Fruit fly (Drosophila melanogaster): ENCODE measurements around the gene CG32148.

Gene CG32148

DNA sequence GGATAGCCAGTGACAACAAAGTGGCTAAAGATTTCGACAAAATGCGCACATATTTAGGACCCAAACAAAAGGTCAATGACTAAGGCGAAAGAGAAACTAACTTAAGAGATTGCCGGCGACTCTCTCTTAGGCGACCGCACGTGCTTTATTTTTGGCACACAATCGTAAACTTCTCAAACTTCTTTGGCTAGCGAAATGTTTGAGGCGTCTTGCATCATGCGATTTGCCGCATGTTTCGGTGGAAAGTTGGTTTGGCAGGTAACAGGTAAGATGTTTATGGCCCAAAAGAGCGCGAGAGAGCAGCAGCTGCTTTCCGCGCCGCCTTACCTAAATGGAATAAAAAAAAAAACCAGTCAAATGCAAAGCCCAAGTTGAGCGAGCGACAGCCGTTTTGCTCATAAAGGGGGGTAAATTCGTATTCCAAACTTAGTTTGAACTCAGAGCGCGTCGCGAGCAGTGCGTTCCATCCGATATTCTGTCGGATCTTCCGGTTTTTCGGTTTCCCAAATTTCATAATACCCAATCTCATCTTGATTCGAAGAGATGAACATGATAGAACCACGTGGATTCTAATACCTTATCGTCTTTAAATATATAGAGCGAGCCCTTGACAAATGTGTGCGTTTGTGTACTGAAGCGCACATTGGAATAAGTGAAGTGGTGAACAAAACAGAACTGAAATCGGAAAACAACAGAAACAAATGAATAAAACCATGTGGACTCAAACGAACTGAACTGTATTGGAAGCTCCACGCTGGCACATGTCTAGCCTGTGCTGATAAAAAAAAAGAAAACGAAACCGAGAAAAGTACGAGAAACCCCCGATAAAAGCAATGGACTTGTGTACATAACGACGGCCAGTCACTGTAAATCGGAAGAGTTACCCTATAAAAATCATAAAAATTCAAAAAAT is 36.1 kb upstream of the CG32148 start:
- no peak for TF ChIP-seq Dll (optimal IDR thresholded peaks at IDR 0.05)
- peak in 1 of 2 experiments; percentile 55 for TF ChIP-seq EcR (GFP tag; optimal IDR thresholded peaks at IDR 0.05)

dm6 chr3L:14988231-14988630 is 35.1 kb upstream of the CG32148 start:
- TF ChIP-seq pan (optimal IDR thresholded peaks at IDR 0.05) (no peak), usp (GFP tag; optimal IDR thresholded peaks at IDR 0.05) (no peak), Dll (optimal IDR thresholded peaks at IDR 0.05) (no peak), CG8478 (optimal IDR thresholded peaks at IDR 0.05) (no peak), EcR (GFP tag; optimal IDR thresholded peaks at IDR 0.05) (no peak), psq (optimal IDR thresholded peaks at IDR 0.05) (no peak)

dm6 chr3L:14989879-14990278 is 33.4 kb upstream of the CG32148 start:
- TF ChIP-seq psq (optimal IDR thresholded peaks at IDR 0.05) (no peak), CG8478 (optimal IDR thresholded peaks at IDR 0.05) (no peak), usp (GFP tag; optimal IDR thresholded peaks at IDR 0.05) (no peak), Dll (optimal IDR thresholded peaks at IDR 0.05) (no peak)

DNA sequence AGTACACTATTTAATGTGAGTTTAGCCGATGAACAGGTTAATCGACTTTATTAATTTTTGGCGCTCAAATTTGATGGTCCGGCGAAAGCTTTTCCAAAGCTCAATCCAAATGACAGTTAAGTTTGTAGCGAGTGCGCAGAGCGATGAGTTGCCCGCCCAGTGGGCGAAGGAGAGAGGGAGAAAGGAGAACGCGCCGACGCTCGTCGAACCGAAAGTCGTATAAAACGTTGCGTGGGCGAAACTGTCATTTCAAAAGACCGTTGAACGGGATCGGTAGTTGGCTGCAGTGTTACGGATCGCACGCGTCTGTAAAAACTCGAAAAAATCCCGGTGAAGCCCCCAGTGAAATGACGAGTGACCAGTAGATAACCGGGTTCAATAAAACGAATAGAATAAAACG is 31.3 kb upstream of the CG32148 start, which contains the start of gene Zip71B:
Gene Zip71B (plus strand): TSS at position 265 of the 400 bp plus-strand sequence.
- TF ChIP-seq usp (GFP tag; optimal IDR thresholded peaks at IDR 0.05) (no peak), EcR (GFP tag; optimal IDR thresholded peaks at IDR 0.05) (no peak), CG8478 (optimal IDR thresholded peaks at IDR 0.05) (no peak), pan (optimal IDR thresholded peaks at IDR 0.05) (no peak), Dll (optimal IDR thresholded peaks at IDR 0.05) (no peak), psq (optimal IDR thresholded peaks at IDR 0.05) (no peak)

- TF ChIP-seq psq (optimal IDR thresholded peaks at IDR 0.05), result no peak
Observed at dm6 chr3L:14992807-14993206, 30.5 kb upstream of the CG32148 start.

DNA sequence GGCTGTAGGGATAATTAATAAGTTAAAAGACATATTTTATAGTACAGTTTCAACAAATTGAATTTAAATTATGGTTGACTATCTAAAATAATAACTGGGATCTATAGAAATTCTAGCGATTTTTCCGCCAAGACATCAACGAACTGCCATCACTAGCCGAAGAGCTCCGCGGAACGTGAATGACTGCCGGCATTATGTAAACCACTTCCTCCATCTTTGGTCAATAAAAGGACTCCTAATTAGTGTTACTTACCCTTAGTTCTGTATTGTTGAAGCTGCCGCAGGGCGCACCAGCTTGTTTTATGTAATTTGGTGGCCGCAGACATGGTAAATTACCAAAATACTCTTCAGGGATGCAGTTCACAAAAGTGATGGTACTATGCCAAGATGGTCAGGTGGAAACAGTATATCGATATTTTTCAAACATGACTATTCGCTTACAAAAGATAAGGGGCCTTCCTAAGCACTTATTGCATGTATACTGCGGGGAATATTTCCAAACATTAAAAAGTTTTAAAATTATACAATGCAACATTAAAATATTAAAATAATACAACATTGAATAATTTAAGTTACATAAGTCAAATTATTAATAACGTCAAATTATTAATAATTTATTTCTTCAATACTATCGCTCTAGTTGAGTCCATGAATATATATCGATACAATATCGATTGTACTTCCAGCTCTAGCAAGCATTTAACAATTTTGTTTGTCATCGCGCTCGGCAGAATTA is 23.8 kb upstream of the CG32148 start, which contains the start of the genes mRpL39 and Prosbeta2:
Gene mRpL39 (minus strand): TSS at position 383 of the 736 bp plus-strand sequence.
Gene Prosbeta2 (plus strand): TSS at position 668 of the 736 bp plus-strand sequence.
- TF ChIP-seq usp (GFP tag; optimal IDR thresholded peaks at IDR 0.05) (no peak), EcR (GFP tag; optimal IDR thresholded peaks at IDR 0.05) (no peak), psq (optimal IDR thresholded peaks at IDR 0.05) (no peak), Dll (optimal IDR thresholded peaks at IDR 0.05) (no peak), CG8478 (optimal IDR thresholded peaks at IDR 0.05) (no peak), pan (optimal IDR thresholded peaks at IDR 0.05) (no peak)

DNA sequence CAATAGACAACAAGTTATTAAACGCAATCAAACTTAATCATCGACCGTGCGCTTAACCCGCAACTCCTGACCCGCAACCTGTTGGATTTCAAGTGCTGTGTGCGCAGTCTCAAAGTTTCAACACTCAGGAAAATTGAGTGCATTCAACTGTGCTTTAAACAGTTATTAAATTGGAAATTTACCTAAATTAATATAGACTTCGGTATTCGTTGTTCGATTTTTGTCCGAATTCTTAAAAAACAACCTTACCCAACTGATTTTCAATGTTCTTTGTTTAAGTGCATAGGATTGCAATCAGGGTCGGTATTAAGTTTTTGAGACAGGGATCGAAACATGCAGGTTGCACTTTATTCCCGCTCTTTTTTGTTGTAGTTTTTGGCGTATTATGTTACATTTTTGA is 18.2 kb upstream of the CG32148 start:
- TF ChIP-seq Dll (optimal IDR thresholded peaks at IDR 0.05) (no peak), psq (optimal IDR thresholded peaks at IDR 0.05) (no peak), CG8478 (optimal IDR thresholded peaks at IDR 0.05) (no peak), EcR (GFP tag; optimal IDR thresholded peaks at IDR 0.05) (no peak), usp (GFP tag; optimal IDR thresholded peaks at IDR 0.05) (no peak)

- TF ChIP-seq usp (GFP tag; optimal IDR thresholded peaks at IDR 0.05) (no peak), CG8478 (optimal IDR thresholded peaks at IDR 0.05) (no peak), Dll (optimal IDR thresholded peaks at IDR 0.05) (no peak), psq (optimal IDR thresholded peaks at IDR 0.05) (no peak), pan (optimal IDR thresholded peaks at IDR 0.05) (no peak), EcR (GFP tag; optimal IDR thresholded peaks at IDR 0.05) (no peak)
Observed at dm6 chr3L:15005774-15006173, 17.5 kb upstream of the CG32148 start.

DNA sequence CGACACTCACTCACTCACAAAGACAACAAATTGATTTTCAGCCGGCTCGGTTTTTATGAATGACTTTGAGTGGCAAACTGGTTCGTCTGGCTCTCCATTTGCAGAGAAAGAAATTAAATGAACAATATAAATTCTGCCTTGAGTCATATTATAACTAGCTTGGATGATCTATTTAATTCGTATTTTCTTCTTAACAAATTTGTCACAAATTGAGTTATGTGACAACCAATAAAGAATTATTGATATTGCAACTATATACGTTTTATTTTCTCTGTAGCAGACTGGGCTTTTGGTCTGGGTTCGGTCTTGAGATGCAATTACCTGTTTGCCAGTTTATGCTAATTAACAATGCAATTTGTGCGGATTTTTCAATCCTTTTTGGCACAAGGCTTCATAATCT is 16.5 kb upstream of the CG32148 start:
- no peak for TF ChIP-seq pan (optimal IDR thresholded peaks at IDR 0.05)
- TF ChIP-seq psq (optimal IDR thresholded peaks at IDR 0.05), result no peak
- TF ChIP-seq CG8478 (optimal IDR thresholded peaks at IDR 0.05), result no peak

DNA sequence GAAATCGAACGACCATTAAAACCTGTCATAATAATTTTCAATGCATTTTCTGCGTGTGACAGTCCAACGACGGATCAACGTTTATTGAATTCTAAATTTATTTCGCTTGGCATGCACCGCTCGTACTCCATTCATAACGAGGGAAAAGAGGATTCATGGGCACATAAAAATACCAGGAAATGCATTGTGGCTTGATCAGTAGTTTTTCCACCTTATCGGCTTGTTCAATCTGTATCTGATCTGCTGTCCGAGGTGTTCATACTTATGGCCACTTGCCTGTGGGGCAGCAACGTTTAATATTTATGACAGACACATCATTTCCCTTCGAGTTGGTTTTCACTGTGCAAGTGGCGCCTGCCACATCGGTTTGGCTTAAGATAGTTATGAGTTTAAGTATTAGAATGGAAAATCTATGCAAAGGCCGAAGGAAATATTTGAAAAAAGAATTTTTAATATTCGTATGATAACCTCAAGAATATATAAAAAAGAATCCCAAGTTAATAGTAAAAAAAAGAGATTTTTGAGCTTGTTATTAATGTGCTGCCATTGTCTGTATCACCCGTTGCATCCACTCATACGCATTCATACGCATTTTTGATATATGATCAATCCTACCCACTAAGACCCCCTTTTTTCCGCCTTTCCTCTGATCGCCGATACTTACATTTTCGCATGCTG is 15.9 kb upstream of the CG32148 start:
- TF ChIP-seq EcR (GFP tag; optimal IDR thresholded peaks at IDR 0.05) (no peak), psq (optimal IDR thresholded peaks at IDR 0.05) (no peak), CG8478 (optimal IDR thresholded peaks at IDR 0.05) (no peak), usp (GFP tag; optimal IDR thresholded peaks at IDR 0.05) (no peak), pan (optimal IDR thresholded peaks at IDR 0.05) (no peak), Dll (optimal IDR thresholded peaks at IDR 0.05) (no peak)

DNA sequence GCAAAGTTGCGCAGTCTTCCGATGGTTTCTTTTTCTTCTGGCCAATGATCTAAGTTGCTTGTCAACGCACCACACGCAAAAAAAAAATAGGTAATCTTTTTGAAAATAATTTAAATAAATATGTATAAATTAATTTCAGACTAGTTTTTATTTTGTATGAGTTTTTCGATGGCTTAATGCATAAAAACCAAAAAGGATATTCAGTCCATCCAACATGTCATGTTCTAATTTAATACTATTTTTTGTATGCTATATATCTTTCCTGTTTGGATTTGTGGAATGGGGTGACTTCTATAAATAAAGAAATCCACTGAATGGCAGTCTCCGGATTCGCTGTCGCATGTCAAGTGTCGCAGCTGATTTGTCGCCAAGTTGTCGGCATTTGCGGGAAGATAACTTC is 13.6 kb upstream of the CG32148 start:
- TF ChIP-seq psq (optimal IDR thresholded peaks at IDR 0.05) (no peak), CG8478 (optimal IDR thresholded peaks at IDR 0.05) (no peak), pan (optimal IDR thresholded peaks at IDR 0.05) (no peak), usp (GFP tag; optimal IDR thresholded peaks at IDR 0.05) (no peak), EcR (GFP tag; optimal IDR thresholded peaks at IDR 0.05) (no peak), Dll (optimal IDR thresholded peaks at IDR 0.05) (no peak)

DNA sequence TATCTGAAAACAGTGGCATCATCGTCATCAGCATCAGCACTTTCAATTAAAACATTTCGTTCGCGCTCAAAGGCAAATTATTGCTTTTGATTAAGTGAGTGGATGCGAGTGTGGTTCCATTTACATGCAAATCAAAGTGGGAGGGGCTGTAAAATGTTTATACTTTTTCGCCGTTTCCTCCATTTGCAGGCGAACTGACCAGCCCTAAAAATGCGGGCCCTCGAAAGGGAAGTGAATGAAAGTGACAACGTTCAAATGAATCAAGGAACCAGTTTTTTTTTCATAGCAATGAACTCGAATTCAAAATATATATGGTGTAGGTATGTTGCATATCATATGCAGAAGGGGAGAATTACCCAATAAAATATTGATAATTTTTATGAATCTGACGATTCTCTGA is 12.7 kb upstream of the CG32148 start:
- TF ChIP-seq Dll (optimal IDR thresholded peaks at IDR 0.05), result no peak
- TF ChIP-seq psq (optimal IDR thresholded peaks at IDR 0.05), result no peak
- TF ChIP-seq EcR (GFP tag; optimal IDR thresholded peaks at IDR 0.05), result no peak
- TF ChIP-seq CG8478 (optimal IDR thresholded peaks at IDR 0.05), result no peak
- no peak for TF ChIP-seq usp (GFP tag; optimal IDR thresholded peaks at IDR 0.05)
- no peak for TF ChIP-seq pan (optimal IDR thresholded peaks at IDR 0.05)

Data from whole organism.